Fruit fly (Drosophila melanogaster) S2 (cell line): ENCODE data around the gene AdamTS-B.

Source experiments
- CG8478 ChIP-seq: fragments of >200 bp; optimal IDR thresholded peaks from 2 replicates; lab custom pipeline; 2018
- CTCF ChIP-seq, 2 experiments: fragments of >200 bp; optimal IDR thresholded peaks; 2 replicates each; lab custom pipeline; 2018

Gene AdamTS-B

dm6 chrX:5717741-5718475, 19.6 kb downstream of the AdamTS-B start, which contains the start of gene CG33080:
Gene CG33080, minus strand, starts transcription at chrX:5717778.
- TF ChIP-seq CG8478 (no peak), CTCF (optimal IDR thresholded peaks at IDR 0.05; lab: Kevin White, UChicago) (no peak)

dm6 chrX:5718476-5719012, 20.2 kb downstream of the AdamTS-B start:
- TF ChIP-seq CTCF (optimal IDR thresholded peaks at IDR 0.05; lab: Kevin White, UChicago) (no peak), CG8478 (no peak)

- TF ChIP-seq CTCF (optimal IDR thresholded peaks at IDR 0.05; lab: Kevin White, UChicago), result no peak
- no peak for TF ChIP-seq CG8478
Observed at dm6 chrX:5723577-5723976, 25.2 kb downstream of the AdamTS-B start.

- TF ChIP-seq CG8478, result no peak
- no peak for TF ChIP-seq CTCF (optimal IDR thresholded peaks at IDR 0.05; lab: Kevin White, UChicago)
Observed at dm6 chrX:5724151-5724699, 25.9 kb downstream of the AdamTS-B start.

- TF ChIP-seq CTCF (optimal IDR thresholded peaks at IDR 0.05; lab: Kevin White, UChicago) (no peak), CG8478 (no peak)
Observed at dm6 chrX:5724744-5725185, 26.4 kb downstream of the AdamTS-B start.

- no peak for TF ChIP-seq CTCF (optimal IDR thresholded peaks at IDR 0.05; lab: Kevin White, UChicago)
- no peak for TF ChIP-seq CG8478
Observed at dm6 chrX:5732440-5732839, 34.1 kb downstream of the AdamTS-B start, which contains the start of gene CG15773. Gene CG15773, plus strand, starts transcription at chrX:5732740.

- TF ChIP-seq CG8478, result no peak
- no peak for TF ChIP-seq CTCF (optimal IDR thresholded peaks at IDR 0.05; lab: Kevin White, UChicago)
Observed at dm6 chrX:5735268-5735941, 37.0 kb downstream of the AdamTS-B start.

dm6 chrX:5737157-5737556, 38.8 kb downstream of the AdamTS-B start:
- TF ChIP-seq CG8478 (no peak), CTCF (optimal IDR thresholded peaks at IDR 0.05; lab: Kevin White, UChicago) (no peak)

- TF ChIP-seq CG8478, result no peak
- peak; percentile 29 to 45 for TF ChIP-seq CTCF (optimal IDR thresholded peaks at IDR 0.05; lab: Kevin White, UChicago)
Observed at dm6 chrX:5737676-5738220, 39.4 kb downstream of the AdamTS-B start, which contains the start of gene Snx27. Gene Snx27, minus strand, starts transcription at chrX:5738031.

dm6 chrX:5741625-5742024, 43.3 kb downstream of the AdamTS-B start:
- TF ChIP-seq CG8478 (no peak), CTCF (optimal IDR thresholded peaks at IDR 0.05; lab: Kevin White, UChicago) (no peak)

dm6 chrX:5744277-5744846, 46.0 kb downstream of the AdamTS-B start:
- TF ChIP-seq CG8478, result no peak
- no peak for TF ChIP-seq CTCF (optimal IDR thresholded peaks at IDR 0.05; lab: Kevin White, UChicago)

dm6 chrX:5744992-5745732, 46.8 kb downstream of the AdamTS-B start:
- TF ChIP-seq CTCF (optimal IDR thresholded peaks at IDR 0.05; lab: Kevin White, UChicago), result no peak
- TF ChIP-seq CG8478, result no peak

dm6 chrX:5745840-5746815, 47.8 kb downstream of the AdamTS-B start:
- TF ChIP-seq CG8478 (no peak), CTCF (optimal IDR thresholded peaks at IDR 0.05; lab: Kevin White, UChicago) (no peak)
